Worm (Caenorhabditis elegans) whole organism, late embryonic: ENCODE measurements around the gene sri-6.

Experiments used
- C38D4.7 ChIP-seq: fragments of 200-800 bp; sonication (Bioruptor generic); optimal IDR thresholded peaks from 2 replicates; lab custom pipeline; 2018; ENCODE audit warnings: mild to moderate bottlenecking, missing genetic modification characterization, moderate library complexity, missing compliant biosample characterization
- F13H6.1 ChIP-seq: sonication (generic microtip); optimal IDR thresholded peaks from 2 replicates; lab custom pipeline; 2016; ENCODE audit warnings: missing genetic modification characterization, missing compliant biosample characterization
- K09A11.1 ChIP-seq: sonication (generic microtip); optimal IDR thresholded peaks from 2 replicates; lab custom pipeline; 2017; ENCODE audit warnings: antibody characterized with exemption, mild to moderate bottlenecking, missing genetic modification characterization, missing compliant biosample characterization; ENCODE audit not compliant: insufficient read depth
- T23F11.4 ChIP-seq: fragments of 200-800 bp; sonication (Bioruptor generic); optimal IDR thresholded peaks from 2 replicates; lab custom pipeline; 2018; ENCODE audit warnings: mild to moderate bottlenecking, missing genetic modification characterization, missing compliant biosample characterization
- ahr-1 ChIP-seq: sonication (generic microtip); optimal IDR thresholded peaks from 2 replicates; lab custom pipeline; 2016; ENCODE audit warnings: missing genetic modification characterization, missing compliant biosample characterization
- ceh-14 ChIP-seq: sonication (generic microtip); optimal IDR thresholded peaks from 2 replicates; lab custom pipeline; 2016; ENCODE audit warnings: missing genotype, missing genetic modification characterization, missing compliant biosample characterization
- ceh-24 ChIP-seq: sonication (generic microtip); optimal IDR thresholded peaks from 2 replicates; lab custom pipeline; 2016; ENCODE audit warnings: mild to moderate bottlenecking, missing genetic modification characterization, missing compliant biosample characterization
- ceh-30 ChIP-seq: fragments of 150-350 bp; optimal IDR thresholded peaks from 2 replicates; lab custom pipeline; 2014; ENCODE audit warnings: missing biosample characterization, missing genetic modification characterization
- ceh-48 ChIP-seq: sonication (generic microtip); optimal IDR thresholded peaks from 2 replicates; lab custom pipeline; 2016; ENCODE audit warnings: missing genetic modification characterization, inconsistent platforms, missing compliant biosample characterization
- ceh-9 ChIP-seq: sonication (generic microtip); optimal IDR thresholded peaks from 2 replicates; lab custom pipeline; 2016; ENCODE audit warnings: mild to moderate bottlenecking, missing genetic modification characterization, inconsistent platforms, missing compliant biosample characterization
- dve-1 ChIP-seq: sonication (generic microtip); optimal IDR thresholded peaks from 2 replicates; lab custom pipeline; 2017; ENCODE audit warnings: antibody characterized with exemption, mild to moderate bottlenecking, missing genetic modification characterization, missing compliant biosample characterization
- fax-1 ChIP-seq: sonication (generic microtip); optimal IDR thresholded peaks from 2 replicates; lab custom pipeline; 2016; ENCODE audit warnings: missing genotype, missing genetic modification characterization, missing compliant biosample characterization
- fkh-10 ChIP-seq: fragments of 150-350 bp; optimal IDR thresholded peaks from 2 replicates; lab custom pipeline; 2014; ENCODE audit warnings: missing biosample characterization, missing genetic modification reagents, missing genetic modification characterization
- fkh-6 ChIP-seq: sonication (generic microtip); optimal IDR thresholded peaks from 2 replicates; lab custom pipeline; 2016; ENCODE audit warnings: missing genetic modification characterization, missing compliant biosample characterization
- hlh-13 ChIP-seq: fragments of 200-800 bp; sonication (Bioruptor generic); optimal IDR thresholded peaks from 2 replicates; lab custom pipeline; 2018; ENCODE audit warnings: mild to moderate bottlenecking, missing genetic modification characterization, missing compliant biosample characterization
- hlh-30 ChIP-seq: sonication (generic microtip); optimal IDR thresholded peaks from 2 replicates; lab custom pipeline; 2017; ENCODE audit warnings: antibody characterized with exemption, missing genetic modification characterization, missing compliant biosample characterization; ENCODE audit not compliant: insufficient read depth
- hlh-6 ChIP-seq: sonication (generic microtip); optimal IDR thresholded peaks from 2 replicates; lab custom pipeline; 2016; ENCODE audit warnings: missing genotype, missing genetic modification characterization, missing compliant biosample characterization
- hlh-8 ChIP-seq: sonication (generic microtip); optimal IDR thresholded peaks from 2 replicates; lab custom pipeline; 2016; ENCODE audit warnings: missing genotype, missing genetic modification characterization, missing compliant biosample characterization
- lim-6 ChIP-seq: sonication (generic microtip); optimal IDR thresholded peaks from 2 replicates; lab custom pipeline; 2016; ENCODE audit warnings: missing genetic modification characterization, missing compliant biosample characterization
- lin-11 ChIP-seq: fragments of 200-800 bp; sonication (Bioruptor generic); optimal IDR thresholded peaks from 2 replicates; lab custom pipeline; 2018; ENCODE audit warnings: mild to moderate bottlenecking, missing genetic modification characterization, missing compliant biosample characterization
- madf-2 ChIP-seq: sonication (generic microtip); optimal IDR thresholded peaks from 2 replicates; lab custom pipeline; 2017; ENCODE audit warnings: missing genetic modification characterization, missing compliant biosample characterization
- nfya-1 ChIP-seq: sonication (generic microtip); optimal IDR thresholded peaks from 2 replicates; lab custom pipeline; 2017; ENCODE audit warnings: missing genetic modification characterization, mild to moderate bottlenecking, missing compliant biosample characterization, antibody characterized with exemption, moderate library complexity
- nhr-11 ChIP-seq: fragments of 150-350 bp; optimal IDR thresholded peaks from 2 replicates; lab custom pipeline; 2014; ENCODE audit warnings: missing biosample characterization, missing genetic modification characterization
- pat-9 ChIP-seq: fragments of 200-800 bp; sonication (Bioruptor generic); optimal IDR thresholded peaks from 2 replicates; lab custom pipeline; 2018; ENCODE audit warnings: mild to moderate bottlenecking, missing genetic modification characterization, moderate library complexity, missing compliant biosample characterization
- pax-1 ChIP-seq: fragments of 150-350 bp; optimal IDR thresholded peaks from 2 replicates; lab custom pipeline; 2014; ENCODE audit warnings: missing biosample characterization, missing genetic modification characterization
- pha-4 ChIP-seq: fragments of 150-350 bp; optimal IDR thresholded peaks from 2 replicates; lab custom pipeline; 2018; ENCODE audit warnings: missing biosample characterization, missing genetic modification reagents, missing genetic modification characterization
- pqm-1 ChIP-seq: sonication (generic microtip); optimal IDR thresholded peaks from 2 replicates; lab custom pipeline; 2016; ENCODE audit warnings: missing genetic modification characterization, missing compliant biosample characterization
- syd-9 ChIP-seq: sonication (generic microtip); optimal IDR thresholded peaks from 2 replicates; lab custom pipeline; 2016; ENCODE audit warnings: mild to moderate bottlenecking, missing genetic modification characterization, moderate library complexity, missing compliant biosample characterization
- unc-55 ChIP-seq: sonication (generic microtip); optimal IDR thresholded peaks from 2 replicates; lab custom pipeline; 2017; ENCODE audit warnings: missing biosample characterization, missing genetic modification reagents, missing genetic modification characterization
- unc-86 ChIP-seq: sonication (generic microtip); optimal IDR thresholded peaks from 2 replicates; lab custom pipeline; 2016; ENCODE audit warnings: missing genetic modification characterization, missing compliant biosample characterization

The sri-6 gene

DNA sequence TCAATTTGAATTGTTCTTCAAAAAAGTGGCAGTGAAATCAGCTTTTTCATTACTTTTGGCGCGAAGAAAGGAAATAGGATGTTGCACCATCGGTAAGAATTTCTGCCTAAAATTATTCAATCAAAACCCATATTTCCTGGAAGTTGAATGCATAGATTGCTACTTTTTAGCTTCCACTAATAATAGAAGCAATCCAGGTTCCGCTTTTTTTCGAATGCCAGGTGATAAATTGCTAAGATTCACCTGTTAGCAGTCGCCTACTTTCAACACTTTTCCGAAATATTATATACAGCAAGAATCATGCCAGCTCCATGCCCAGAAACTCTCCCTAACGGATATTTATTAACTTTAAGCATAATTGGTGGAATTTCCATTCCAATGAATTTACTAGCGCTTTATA is at the start of gene sri-6:
Gene sri-6, plus strand, starts transcription at position 301 of the 400 bp plus-strand sequence.
- TF ChIP-seq madf-2 (tag; lab: Kevin White, UChicago) = no peak
- no peak for TF ChIP-seq K09A11.1
- TF ChIP-seq unc-55 = no peak
- TF ChIP-seq nhr-11 = no peak
- TF ChIP-seq nfya-1 (tag; lab: Kevin White, UChicago) = no peak
- TF ChIP-seq fkh-10 (GFP tag; lab: Kevin White, UChicago) = no peak
- no peak for TF ChIP-seq unc-86 (tag; lab: Kevin White, UChicago)
- TF ChIP-seq C38D4.7 (GFP tag; lab: Kevin White, UChicago) = no peak
- no peak for TF ChIP-seq pqm-1 (tag; lab: Kevin White, UChicago)
- no peak for TF ChIP-seq lim-6 (tag; lab: Kevin White, UChicago)
- no peak for TF ChIP-seq ceh-24 (tag; lab: Kevin White, UChicago)
- no peak for TF ChIP-seq ahr-1 (tag; lab: Kevin White, UChicago)
- no peak for TF ChIP-seq fkh-6
- no peak for TF ChIP-seq dve-1 (tag; lab: Kevin White, UChicago)
- no peak for TF ChIP-seq hlh-30 (tag; lab: Kevin White, UChicago)
- no peak for TF ChIP-seq syd-9 (tag; lab: Kevin White, UChicago)
- TF ChIP-seq fax-1 (tag; lab: Kevin White, UChicago) = no peak
- no peak for TF ChIP-seq pax-1 (tag; lab: Kevin White, UChicago)
- no peak for TF ChIP-seq hlh-13 (GFP tag; lab: Kevin White, UChicago)
- TF ChIP-seq pat-9 = no peak
- TF ChIP-seq, all 69 proteins: peak for 0

ce11 chrV:13137955-13138354 is 47.5 kb upstream of the sri-6 start, which contains the start of gene clec-41:
TSS of gene clec-41 (minus strand) at chrV:13138101.
- TF ChIP-seq unc-55 = no peak

ce11 chrV:13138681-13139080 is 46.8 kb upstream of the sri-6 start, which contains the start of gene dhc-3:
TSS of gene dhc-3 (plus strand) at chrV:13138981.
- TF ChIP-seq hlh-30 (tag; lab: Kevin White, UChicago) (no peak), ceh-14 (tag; lab: Kevin White, UChicago) (no peak), lin-11 (tag; lab: Kevin White, UChicago) (no peak), fax-1 (tag; lab: Kevin White, UChicago) (no peak), unc-55 (no peak), unc-86 (tag; lab: Kevin White, UChicago) (no peak), ceh-9 (tag; lab: Kevin White, UChicago) (no peak), hlh-8 (tag; lab: Kevin White, UChicago) (no peak), lim-6 (tag; lab: Kevin White, UChicago) (no peak)

ce11 chrV:13152575-13152974 is 32.9 kb upstream of the sri-6 start, which contains the start of gene noca-1:
TSS of gene noca-1 (plus strand) at chrV:13152919.
- TF ChIP-seq F13H6.1 (tag; lab: Kevin White, UChicago) (no peak), ceh-48 (tag; lab: Kevin White, UChicago) (no peak)

DNA sequence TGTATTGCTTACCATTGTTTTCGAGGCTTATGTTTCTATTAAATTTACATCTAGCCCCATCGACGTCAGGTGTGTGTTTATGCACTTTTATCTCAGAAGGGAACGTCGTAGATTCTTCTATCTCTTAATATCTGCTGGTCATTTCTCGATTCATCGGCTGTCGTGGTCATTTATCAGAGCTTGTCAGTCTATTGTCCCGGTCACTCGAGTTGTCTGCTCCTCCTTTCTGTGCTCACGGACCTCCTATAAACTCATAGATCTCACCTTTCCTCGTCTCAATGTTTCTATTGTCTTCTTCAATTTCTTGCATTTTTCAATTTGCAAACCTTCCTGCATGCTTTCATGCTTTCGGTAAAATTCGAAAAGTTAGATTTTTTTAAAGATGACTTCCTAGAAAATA is 31.3 kb upstream of the sri-6 start:
- peak; percentile 82 for TF ChIP-seq unc-55
- TF ChIP-seq pha-4 = no peak

- no peak for TF ChIP-seq fkh-6
- TF ChIP-seq ceh-30 (tag; lab: Kevin White, UChicago) = no peak
- no peak for TF ChIP-seq hlh-6 (tag; lab: Kevin White, UChicago)
- TF ChIP-seq T23F11.4 (GFP tag; lab: Kevin White, UChicago) = no peak
- TF ChIP-seq unc-55 = peak; percentile 72
These were observed 28.4 kb upstream of the sri-6 start for ce11 chrV:13157073-13157472.
